Fruit fly (Drosophila melanogaster) whole organism, embryonic: Measurements from ENCODE around the gene BNIP3.

Experiments
- Asciz ChIP-seq: fragments of 200-800 bp; sonication (Bioruptor generic); optimal IDR thresholded peaks from 2 replicates; lab custom pipeline; 2017; ENCODE audit warnings: missing biosample characterization, mild to moderate bottlenecking, missing genetic modification characterization, missing genetic modification reagents
- Blimp-1 ChIP-seq: fragments of 200-800 bp; sonication (Bioruptor generic); optimal IDR thresholded peaks from 3 replicates; lab custom pipeline; 2018; ENCODE audit warnings: missing biosample characterization, missing genetic modification characterization, mild to moderate bottlenecking, moderate library complexity, missing genetic modification reagents
- CG11456 ChIP-seq: fragments of 200-800 bp; sonication (Bioruptor generic); IDR thresholded peaks from 3 replicates; pipeline ENCODE4 v1.3.6; 2022; ENCODE audit warnings: missing biosample characterization, missing genetic modification characterization
- CG12236 ChIP-seq: fragments of 200-800 bp; sonication (Bioruptor generic); optimal IDR thresholded peaks from 2 replicates; lab custom pipeline; 2016; ENCODE audit warnings: missing biosample characterization, missing genetic modification characterization
- CG12744 ChIP-seq: fragments of 200-800 bp; sonication (Bioruptor generic); optimal IDR thresholded peaks from 2 replicates; lab custom pipeline; 2016; ENCODE audit warnings: missing biosample characterization, missing genetic modification characterization
- CG13775 ChIP-seq: fragments of 200-800 bp; sonication (Bioruptor generic); optimal IDR thresholded peaks from 3 replicates; lab custom pipeline; 2017; ENCODE audit warnings: missing biosample characterization, mild to moderate bottlenecking, missing genetic modification characterization
- CG14441 ChIP-seq: fragments of 200-800 bp; sonication (Bioruptor generic); IDR thresholded peaks from 2 replicates; pipeline ENCODE4 v1.3.6; 2022; ENCODE audit warnings: missing biosample characterization, missing genetic modification characterization
- CG15601 ChIP-seq: fragments of 200-800 bp; sonication (Bioruptor generic); optimal IDR thresholded peaks from 3 replicates; lab custom pipeline; 2019; ENCODE audit warnings: missing biosample characterization, mild to moderate bottlenecking, missing genetic modification characterization, moderate library complexity
- CG16813 ChIP-seq: fragments of 200-800 bp; sonication (Bioruptor generic); IDR thresholded peaks from 3 replicates; pipeline ENCODE4 v1.3.6; 2022; ENCODE audit warnings: missing biosample characterization, missing genetic modification characterization; ENCODE audit not compliant: partially characterized antibody
- CG2202 ChIP-seq: fragments of 200-800 bp; sonication (Bioruptor generic); optimal IDR thresholded peaks from 2 replicates; lab custom pipeline; 2018; ENCODE audit warnings: missing biosample characterization, mild to moderate bottlenecking, missing genetic modification characterization
- CG3726 ChIP-seq: fragments of 200-800 bp; sonication (Bioruptor generic); IDR thresholded peaks from 3 replicates; pipeline ENCODE4, ENCODE4 v1.3.6; 2022; ENCODE audit warnings: missing biosample characterization, missing genetic modification characterization
- CG6254 ChIP-seq: fragments of 200-800 bp; sonication (Bioruptor generic); optimal IDR thresholded peaks from 3 replicates; lab custom pipeline; 2017; ENCODE audit warnings: mild to moderate bottlenecking, missing biosample characterization, missing genetic modification reagents, missing genetic modification characterization
- CG6689 ChIP-seq: fragments of 200-800 bp; sonication (Bioruptor generic); IDR thresholded peaks from 2 replicates; pipeline ENCODE4 v1.3.6; 2022; ENCODE audit warnings: missing biosample characterization, missing genetic modification characterization
- CG7357 ChIP-seq: fragments of 200-800 bp; sonication (Bioruptor generic); IDR thresholded peaks from 3 replicates; pipeline ENCODE4 v1.3.6; 2022; ENCODE audit warnings: missing biosample characterization, missing genetic modification characterization
- CG8944 ChIP-seq: fragments of 200-800 bp; sonication (Bioruptor generic); optimal IDR thresholded peaks from 3 replicates; lab custom pipeline; 2016; ENCODE audit warnings: missing biosample characterization, missing genetic modification characterization
- CG9876 ChIP-seq: fragments of 200-800 bp; sonication (Bioruptor generic); optimal IDR thresholded peaks from 2 replicates; lab custom pipeline; 2016; ENCODE audit warnings: missing biosample characterization, missing genetic modification characterization
- Camta ChIP-seq: fragments of 200-800 bp; sonication (Bioruptor generic); optimal IDR thresholded peaks from 2 replicates; lab custom pipeline; 2016; ENCODE audit warnings: missing biosample characterization, missing genetic modification characterization
- CoRest ChIP-seq: fragments of 200-800 bp; sonication (Bioruptor generic); optimal IDR thresholded peaks from 3 replicates; lab custom pipeline; 2018; ENCODE audit warnings: missing biosample characterization, mild to moderate bottlenecking, missing genetic modification characterization, moderate library complexity
- CrebB ChIP-seq: fragments of 200-800 bp; sonication (Bioruptor generic); optimal IDR thresholded peaks from 3 replicates; lab custom pipeline; 2018; ENCODE audit warnings: missing biosample characterization, mild to moderate bottlenecking, missing genetic modification characterization
- D19A ChIP-seq: fragments of 200-800 bp; optimal IDR thresholded peaks from 3 replicates; lab custom pipeline; 2019; ENCODE audit warnings: missing biosample characterization, mild to moderate bottlenecking, missing genetic modification characterization, moderate library complexity
- Dad ChIP-seq: fragments of 200-800 bp; sonication (Bioruptor generic); optimal IDR thresholded peaks from 3 replicates; lab custom pipeline; 2016; ENCODE audit warnings: missing biosample characterization, missing genetic modification characterization
- Eip74EF ChIP-seq, 2 experiments: fragments of 200-800 bp in 1 of 2; fragments of >200 bp in 1 of 2; sonication (Bioruptor generic) in 1 of 2; optimal IDR thresholded peaks; 2 replicates each; lab custom pipeline; 2017 to 2019; ENCODE audit warnings: missing biosample characterization in 2 of 2, missing genetic modification characterization in 2 of 2, mild to moderate bottlenecking in 1 of 2, moderate library complexity in 1 of 2
- HLHmδ ChIP-seq: fragments of 200-800 bp; sonication (Bioruptor generic); optimal IDR thresholded peaks from 2 replicates; lab custom pipeline; 2018; ENCODE audit warnings: missing biosample characterization, mild to moderate bottlenecking, missing genetic modification characterization, moderate library complexity
- Hr3 ChIP-seq: fragments of 200-800 bp; sonication (Bioruptor generic); optimal IDR thresholded peaks from 3 replicates; lab custom pipeline; 2016; ENCODE audit warnings: missing biosample characterization, missing genetic modification characterization
- Lhr ChIP-seq: fragments of 200-800 bp; sonication (Bioruptor generic); optimal IDR thresholded peaks from 3 replicates; lab custom pipeline; 2017; ENCODE audit warnings: mild to moderate bottlenecking, missing biosample characterization, missing genetic modification reagents, missing genetic modification characterization
- MTF-1 ChIP-seq: fragments of 200-800 bp; sonication (Bioruptor generic); optimal IDR thresholded peaks from 2 replicates; lab custom pipeline; 2018; ENCODE audit warnings: missing biosample characterization, mild to moderate bottlenecking, missing genetic modification characterization, borderline replicate concordance
- Mad ChIP-seq: fragments of 200-800 bp; sonication (Bioruptor generic); optimal IDR thresholded peaks from 2 replicates; lab custom pipeline; 2016; ENCODE audit warnings: missing biosample characterization, missing genetic modification characterization
- NC2β ChIP-seq: fragments of 200-800 bp; sonication (Bioruptor generic); optimal IDR thresholded peaks from 2 replicates; lab custom pipeline; 2016; ENCODE audit warnings: missing biosample characterization, missing genetic modification characterization
- NFAT ChIP-seq: fragments of 200-800 bp; sonication (Bioruptor generic); IDR thresholded peaks from 2 replicates; pipeline ENCODE4 v1.3.6; 2022; ENCODE audit warnings: missing biosample characterization, missing genetic modification characterization
- Neu2 ChIP-seq: fragments of 200-800 bp; sonication (Bioruptor generic); optimal IDR thresholded peaks from 3 replicates; lab custom pipeline; 2016; ENCODE audit warnings: missing biosample characterization, missing genetic modification characterization, borderline replicate concordance
- Opbp ChIP-seq: fragments of 200-800 bp; sonication (Bioruptor generic); IDR thresholded peaks from 3 replicates; pipeline ENCODE4 v1.3.6; 2022; ENCODE audit warnings: missing biosample characterization, missing genetic modification characterization; ENCODE audit not compliant: partially characterized antibody
- ara ChIP-seq: fragments of 200-800 bp; sonication (Bioruptor generic); IDR thresholded peaks from 2 replicates; pipeline ENCODE4 v1.3.6; 2022; ENCODE audit warnings: missing biosample characterization, missing genetic modification characterization
- ase ChIP-seq: fragments of 200-800 bp; sonication (Bioruptor generic); IDR thresholded peaks from 3 replicates; pipeline ENCODE4 v1.3.6; 2022; ENCODE audit warnings: missing biosample characterization, missing genetic modification characterization
- br ChIP-seq: fragments of >200 bp; optimal IDR thresholded peaks from 2 replicates; lab custom pipeline; 2017
- chm ChIP-seq: fragments of 200-800 bp; sonication (Bioruptor generic); IDR thresholded peaks from 2 replicates; pipeline ENCODE4 v1.3.6; 2022; ENCODE audit warnings: missing biosample characterization, missing genetic modification characterization
- chn ChIP-seq: fragments of 200-800 bp; sonication (Bioruptor generic); optimal IDR thresholded peaks from 2 replicates; lab custom pipeline; 2016; ENCODE audit warnings: missing biosample characterization, missing genetic modification characterization
- eve ChIP-seq, 2 experiments: fragments of >200 bp; optimal IDR thresholded peaks; 2 replicates each; lab custom pipeline; 2017; ENCODE audit warnings: missing biosample characterization in 2 of 2, missing genetic modification characterization in 2 of 2
- grau ChIP-seq: fragments of 200-800 bp; optimal IDR thresholded peaks from 3 replicates; lab custom pipeline; 2019; ENCODE audit warnings: missing biosample characterization, mild to moderate bottlenecking, missing genetic modification characterization, moderate library complexity
- jing ChIP-seq: fragments of 200-800 bp; sonication (Bioruptor generic); optimal IDR thresholded peaks from 2 replicates; lab custom pipeline; 2018; ENCODE audit warnings: missing biosample characterization, mild to moderate bottlenecking, missing genetic modification characterization
- lbe ChIP-seq: fragments of 200-800 bp; sonication (Bioruptor generic); optimal IDR thresholded peaks from 2 replicates; lab custom pipeline; 2016; ENCODE audit warnings: missing biosample characterization, mild to moderate bottlenecking, missing genetic modification characterization
- nau ChIP-seq: fragments of 200-800 bp; sonication (Bioruptor generic); optimal IDR thresholded peaks from 3 replicates; lab custom pipeline; 2017; ENCODE audit warnings: missing biosample characterization, mild to moderate bottlenecking, missing genetic modification characterization, missing genetic modification reagents
- salm ChIP-seq: fragments of 200-800 bp; sonication (Bioruptor generic); optimal IDR thresholded peaks from 2 replicates; lab custom pipeline; 2018; ENCODE audit warnings: missing biosample characterization, mild to moderate bottlenecking, missing genetic modification characterization
- sens ChIP-seq: fragments of 200-800 bp; sonication (Bioruptor generic); peaks from one replicate; lab custom pipeline; 2016; ENCODE audit warnings: missing biosample characterization, missing genetic modification characterization
- sqz ChIP-seq: fragments of 200-800 bp; sonication (Bioruptor generic); optimal IDR thresholded peaks from 3 replicates; lab custom pipeline; 2018; ENCODE audit warnings: missing biosample characterization, mild to moderate bottlenecking, missing genetic modification characterization
- sr ChIP-seq: fragments of 200-800 bp; sonication (Bioruptor generic); IDR thresholded peaks from 3 replicates; pipeline ENCODE4 v1.3.6; 2022; ENCODE audit warnings: missing biosample characterization, missing genetic modification characterization
- ssp ChIP-seq: fragments of 200-800 bp; sonication (Bioruptor generic); IDR thresholded peaks from 2 replicates; pipeline ENCODE4 v1.3.6; 2022; ENCODE audit warnings: missing biosample characterization, missing genetic modification characterization
- trh ChIP-seq: fragments of 200-800 bp; sonication (Bioruptor generic); optimal IDR thresholded peaks from 2 replicates; lab custom pipeline; 2016; ENCODE audit warnings: missing biosample characterization, missing genetic modification characterization
- ttk ChIP-seq: fragments of 200-800 bp; sonication (Bioruptor generic); IDR thresholded peaks from 2 replicates; pipeline ENCODE4 v2.1.2; 2022; ENCODE audit warnings: missing biosample characterization, missing genetic modification characterization
- zfh2 ChIP-seq: fragments of 200-800 bp; sonication (Bioruptor generic); optimal IDR thresholded peaks from 2 replicates; lab custom pipeline; 2016; ENCODE audit warnings: missing biosample characterization, missing genetic modification characterization

BNIP3 gene

DNA sequence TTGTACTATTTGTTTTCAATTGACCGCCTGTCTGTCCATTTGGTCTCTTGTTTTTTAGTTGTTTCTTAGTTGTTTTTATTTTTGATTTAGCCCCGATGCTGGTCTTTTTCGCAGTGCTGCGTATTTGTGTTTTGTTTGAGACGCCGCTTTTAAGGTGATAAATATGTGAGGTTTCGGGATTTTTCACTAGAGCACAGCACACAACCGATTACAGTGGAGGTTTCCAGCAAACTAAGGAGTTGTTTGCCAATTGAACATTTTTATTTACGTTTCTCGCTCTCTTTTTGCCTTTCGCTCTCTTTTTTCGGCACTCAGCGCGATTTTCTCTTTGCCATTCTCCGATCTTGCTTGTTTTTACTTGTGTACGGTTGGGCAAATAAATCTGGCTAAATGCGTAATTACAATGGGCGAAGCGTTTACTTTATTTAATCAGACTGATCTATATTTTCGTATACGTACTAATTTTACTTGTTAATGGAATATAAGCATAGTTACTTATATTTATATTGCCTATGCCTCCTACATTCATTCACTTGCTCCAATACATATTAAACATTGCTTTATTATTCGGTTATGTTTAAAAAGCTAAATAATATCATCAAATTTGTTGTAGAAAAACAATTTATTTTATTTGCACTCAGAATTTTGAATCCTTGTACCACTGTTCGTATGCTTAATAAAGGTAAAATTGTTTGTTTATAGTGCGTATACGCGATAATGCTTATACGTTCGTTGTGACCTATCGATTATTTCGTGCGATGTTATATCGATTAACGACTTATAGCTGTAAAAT is 21.2 kb upstream of the BNIP3 start, which contains the start of gene Rcd2 (continued):
- no peak; the same call in 1 of the 2 replicates for TF ChIP-seq chm (GFP tag; lab: Robert Waterston, UW)
- TF ChIP-seq Dad = no peak
- peak; percentile 69; the same call in 2 of the 3 replicates for TF ChIP-seq CG7357 (GFP tag; lab: Robert Waterston, UW)
- TF ChIP-seq Opbp (GFP tag; lab: Robert Waterston, UW) = peak; percentile 89; the same call in 2 of the 3 replicates
- TF ChIP-seq Camta (GFP tag; lab: Kevin White, UChicago) = no peak
- no peak for TF ChIP-seq br
- TF ChIP-seq HLHmδ (GFP tag; lab: Kevin White, UChicago) = no peak
- peak; percentile 79 for TF ChIP-seq CrebB
- TF ChIP-seq CG6254 = peak; percentile 60
- no peak for TF ChIP-seq CG9876 (GFP tag; lab: Kevin White, UChicago)
- no peak for TF ChIP-seq trh (GFP tag; lab: Kevin White, UChicago)
- peak; percentile 68; the same call in 2 of the 3 replicates for TF ChIP-seq CG16813 (GFP tag; lab: Robert Waterston, UW)
- peak; percentile 55; the same call in 1 of the 3 replicates for TF ChIP-seq ase (GFP tag; lab: Robert Waterston, UW)
- TF ChIP-seq Mad (GFP tag; lab: Kevin White, UChicago) = no peak
- no peak for TF ChIP-seq Neu2 (GFP tag; lab: Kevin White, UChicago)
- peak; percentile 55 for TF ChIP-seq MTF-1 (GFP tag; lab: Kevin White, UChicago)
- peak; percentile 65; the same call in 1 of the 2 replicates for TF ChIP-seq NFAT (GFP tag; lab: Robert Waterston, UW)
- TF ChIP-seq sens (GFP tag; lab: Kevin White, UChicago) = peak; percentile 94
- peak; percentile 35 for TF ChIP-seq chn (GFP tag; lab: Kevin White, UChicago)
- TF ChIP-seq CG14441 (GFP tag; lab: Robert Waterston, UW) = peak; percentile 80
- no peak for TF ChIP-seq CG12236 (GFP tag; lab: Kevin White, UChicago)
- TF ChIP-seq zfh2 (GFP tag; lab: Kevin White, UChicago) = peak; percentile 44
- TF ChIP-seq CG13775 (GFP tag; lab: Kevin White, UChicago) = peak; percentile 69
- TF ChIP-seq Eip74EF (GFP tag; optimal IDR thresholded peaks at IDR 0.05; lab: Kevin White, UChicago) = peak in 1 of 2 experiments; percentile 92
- peak; percentile 68 for TF ChIP-seq Blimp-1 (GFP tag; lab: Kevin White, UChicago)
- TF ChIP-seq ttk (GFP tag; lab: Robert Waterston, UW) = no peak
- TF ChIP-seq lbe = no peak
- TF ChIP-seq CG15601 (tag; lab: Kevin White, UChicago) = peak; percentile 63
- peak; percentile 85 for TF ChIP-seq salm (tag; lab: Kevin White, UChicago)
- peak; percentile 29 for TF ChIP-seq jing (GFP tag; lab: Kevin White, UChicago)
- TF ChIP-seq eve (GFP tag; optimal IDR thresholded peaks at IDR 0.05; lab: Kevin White, UChicago) = peak in 1 of 2 experiments; percentile 47
- TF ChIP-seq Asciz (GFP tag; lab: Kevin White, UChicago) = peak; percentile 91
- TF ChIP-seq CG2202 (tag; lab: Kevin White, UChicago) = peak; percentile 15
- TF ChIP-seq sr (GFP tag; lab: Robert Waterston, UW) = no peak
- peak; percentile 80 for TF ChIP-seq D19A (tag; lab: Kevin White, UChicago)
- TF ChIP-seq nau (GFP tag; lab: Kevin White, UChicago) = peak; percentile 81
- TF ChIP-seq sqz = peak; percentile 71
- TF ChIP-seq CG6689 = peak; percentile 72
- TF ChIP-seq CG3726 = no peak
- TF ChIP-seq ssp (GFP tag; lab: Robert Waterston, UW) = no peak
- peak; percentile 12 for TF ChIP-seq Lhr (GFP tag; lab: Kevin White, UChicago)
- TF ChIP-seq CG12744 = peak; percentile 60
- peak; percentile 92 for TF ChIP-seq grau
- peak; percentile 59 for TF ChIP-seq Hr3 (GFP tag; lab: Kevin White, UChicago)
- no peak for TF ChIP-seq CG8944 (GFP tag; lab: Kevin White, UChicago)
- peak; percentile 88 for TF ChIP-seq CoRest (tag; lab: Kevin White, UChicago)
- peak; percentile 14 for TF ChIP-seq NC2β (GFP tag; lab: Kevin White, UChicago)
- 0 out of 3 replicates have a peak, but pooled peaks have one; percentile 23 for TF ChIP-seq CG11456 (GFP tag; lab: Robert Waterston, UW)
- TF ChIP-seq ara (GFP tag; lab: Robert Waterston, UW) = no peak
